Fruit fly (Drosophila melanogaster) whole organism, wandering third instar larva: ENCODE measurements around the gene RpL30.

Source experiments
- Hr78 ChIP-seq: fragments of >200 bp; optimal IDR thresholded peaks from 2 replicates; lab custom pipeline; 2017; ENCODE audit warnings: missing biosample characterization, missing genetic modification characterization
- usp ChIP-seq: fragments of >200 bp; optimal IDR thresholded peaks from 2 replicates; lab custom pipeline; 2017; ENCODE audit warnings: missing biosample characterization, missing genetic modification characterization

DNA sequence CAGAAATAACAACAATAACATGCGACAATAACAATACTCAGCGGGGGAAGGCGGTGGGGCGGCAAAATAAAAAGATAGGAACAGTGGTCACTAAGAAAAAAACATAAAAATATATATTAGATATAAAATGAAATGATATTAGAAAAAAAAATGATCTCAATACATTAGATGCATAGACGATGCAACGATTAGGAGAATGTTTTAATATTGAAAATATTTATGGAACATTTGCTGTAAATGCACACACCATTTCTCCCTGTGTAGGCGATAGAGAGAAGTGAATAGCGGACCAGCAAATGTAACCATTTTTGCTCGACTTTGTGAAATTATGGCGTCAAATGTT lies 42.9 kb downstream of the RpL30 start:
- TF ChIP-seq Hr78 (no peak), usp (GFP tag; lab: Kevin White, UChicago) (no peak)
